Worm (Caenorhabditis elegans) whole organism, L2 larva: ENCODE measurements around the gene flp-14.

Source experiments
- F13H6.1 ChIP-seq: sonication (generic microtip); optimal IDR thresholded peaks from 2 replicates; lab custom pipeline; 2016; ENCODE audit warnings: missing genetic modification characterization, missing compliant biosample characterization
- R02D3.7 ChIP-seq: fragments of 150-350 bp; optimal IDR thresholded peaks from 2 replicates; lab custom pipeline; 2014; ENCODE audit warnings: missing biosample characterization, missing genetic modification characterization
- Y55F3AM.14 ChIP-seq: fragments of 200-800 bp; sonication (Bioruptor generic); optimal IDR thresholded peaks from 2 replicates; lab custom pipeline; 2018; ENCODE audit warnings: mild to moderate bottlenecking, missing genetic modification characterization, missing compliant biosample characterization
- ZK546.5 ChIP-seq: sonication (generic microtip); optimal IDR thresholded peaks from 2 replicates; lab custom pipeline; 2017; ENCODE audit warnings: missing biosample characterization, missing genetic modification characterization
- alr-1 ChIP-seq: fragments of 150-350 bp; optimal IDR thresholded peaks from 2 replicates; lab custom pipeline; 2014; ENCODE audit warnings: missing biosample characterization, missing genetic modification characterization
- aly-2 ChIP-seq: fragments of 150-350 bp; optimal IDR thresholded peaks from 2 replicates; lab custom pipeline; 2014; ENCODE audit warnings: missing biosample characterization, missing genetic modification characterization
- blmp-1 ChIP-seq: sonication (generic microtip); optimal IDR thresholded peaks from 2 replicates; lab custom pipeline; 2017; ENCODE audit warnings: missing genetic modification characterization, mild to moderate bottlenecking, missing compliant biosample characterization, antibody characterized with exemption, moderate library complexity; ENCODE audit not compliant: insufficient read depth
- ceh-16 ChIP-seq: fragments of 150-350 bp; optimal IDR thresholded peaks from 2 replicates; lab custom pipeline; 2014; ENCODE audit warnings: missing biosample characterization, missing genetic modification characterization
- egl-27 ChIP-seq: sonication (generic microtip); optimal IDR thresholded peaks from 3 replicates; lab custom pipeline; 2017; ENCODE audit warnings: missing biosample characterization, missing genetic modification reagents, missing genetic modification characterization
- fos-1 ChIP-seq: fragments of 150-350 bp; optimal IDR thresholded peaks from 2 replicates; lab custom pipeline; 2014; ENCODE audit warnings: missing biosample characterization, missing genetic modification characterization
- gmeb-1 ChIP-seq: fragments of 150-350 bp; optimal IDR thresholded peaks from 2 replicates; lab custom pipeline; 2014; ENCODE audit warnings: missing biosample characterization, missing genetic modification characterization
- lsy-2 ChIP-seq, 2 experiments: fragments of 150-350 bp in 1 of 2; sonication (generic microtip) in 1 of 2; optimal IDR thresholded peaks; 2 replicates each; lab custom pipeline; 2014 to 2017; ENCODE audit warnings: missing biosample characterization in 2 of 2, missing genetic modification characterization in 2 of 2
- mbf-1 ChIP-seq: sonication (generic microtip); optimal IDR thresholded peaks from 2 replicates; lab custom pipeline; 2017; ENCODE audit warnings: missing biosample characterization, missing genetic modification characterization
- mdl-1 ChIP-seq, 2 experiments: fragments of 150-350 bp in 1 of 2; sonication (generic microtip) in 1 of 2; optimal IDR thresholded peaks; 2 replicates each; lab custom pipeline; 2017; ENCODE audit warnings: missing biosample characterization in 2 of 2, missing genetic modification characterization in 2 of 2
- nhr-10 ChIP-seq: sonication (generic microtip); optimal IDR thresholded peaks from 2 replicates; lab custom pipeline; 2017; ENCODE audit warnings: missing biosample characterization, missing genetic modification characterization
- nhr-11 ChIP-seq: fragments of 150-350 bp; optimal IDR thresholded peaks from 2 replicates; lab custom pipeline; 2014; ENCODE audit warnings: missing biosample characterization, missing genetic modification characterization
- nhr-12 ChIP-seq: fragments of 150-350 bp; optimal IDR thresholded peaks from 2 replicates; lab custom pipeline; 2014; ENCODE audit warnings: missing biosample characterization, missing genetic modification characterization
- nhr-129 ChIP-seq: fragments of 150-350 bp; optimal IDR thresholded peaks from 2 replicates; lab custom pipeline; 2014; ENCODE audit warnings: missing biosample characterization, missing genetic modification characterization
- nhr-23 ChIP-seq: fragments of 150-350 bp; optimal IDR thresholded peaks from 2 replicates; lab custom pipeline; 2014; ENCODE audit warnings: missing biosample characterization, missing genetic modification reagents, missing genetic modification characterization
- nhr-237 ChIP-seq: fragments of 150-350 bp; optimal IDR thresholded peaks from 2 replicates; lab custom pipeline; 2014; ENCODE audit warnings: missing biosample characterization, missing genetic modification characterization
- nhr-25 ChIP-seq: fragments of 150-350 bp; sonication (generic microtip); optimal IDR thresholded peaks from 3 replicates; lab custom pipeline; 2014; ENCODE audit warnings: missing biosample characterization, missing genetic modification characterization
- nhr-77 ChIP-seq: fragments of 150-350 bp; optimal IDR thresholded peaks from 2 replicates; lab custom pipeline; 2014; ENCODE audit warnings: missing biosample characterization, missing genetic modification characterization
- peb-1 ChIP-seq: fragments of 150-350 bp; optimal IDR thresholded peaks from 2 replicates; lab custom pipeline; 2014; ENCODE audit warnings: missing biosample characterization, missing genetic modification characterization
- sem-4 ChIP-seq: fragments of 150-350 bp; optimal IDR thresholded peaks from 2 replicates; lab custom pipeline; 2014; ENCODE audit warnings: missing biosample characterization, missing genetic modification reagents, missing genetic modification characterization
- skn-1 ChIP-seq: sonication (generic microtip); optimal IDR thresholded peaks from 2 replicates; lab custom pipeline; 2017; ENCODE audit warnings: missing biosample characterization, missing genetic modification characterization
- sma-3 ChIP-seq: sonication (generic microtip); optimal IDR thresholded peaks from 2 replicates; lab custom pipeline; 2016; ENCODE audit warnings: missing genetic modification reagents, missing genetic modification characterization, missing compliant biosample characterization
- sma-9 ChIP-seq, 2 experiments: fragments of 150-350 bp in 1 of 2; sonication (generic microtip) in 1 of 2; optimal IDR thresholded peaks; 2 replicates each; lab custom pipeline; 2014 to 2016; ENCODE audit warnings: missing genetic modification characterization in 2 of 2, mild to moderate bottlenecking in 1 of 2, missing biosample characterization in 1 of 2, missing compliant biosample characterization in 1 of 2, missing genetic modification reagents in 1 of 2, moderate library complexity in 1 of 2
- unc-39 ChIP-seq: fragments of 150-350 bp; optimal IDR thresholded peaks from 2 replicates; lab custom pipeline; 2014; ENCODE audit warnings: missing biosample characterization, missing genetic modification characterization
- unc-62 ChIP-seq: fragments of 150-350 bp; optimal IDR thresholded peaks from 2 replicates; lab custom pipeline; 2014; ENCODE audit warnings: missing biosample characterization, missing genetic modification reagents, missing genetic modification characterization
- zag-1 ChIP-seq: fragments of 150-350 bp; optimal IDR thresholded peaks from 2 replicates; lab custom pipeline; 2014; ENCODE audit warnings: missing biosample characterization, missing genetic modification characterization
- ztf-1 ChIP-seq: fragments of 200-800 bp; sonication (Bioruptor generic); conservative IDR thresholded peaks from 2 replicates; pipeline ENCODE4 v1.3.6; 2022; ENCODE audit warnings: missing genetic modification characterization, missing compliant biosample characterization
- ztf-11 ChIP-seq: sonication (generic microtip); optimal IDR thresholded peaks from 2 replicates; lab custom pipeline; 2017; ENCODE audit warnings: missing biosample characterization, missing genetic modification characterization

flp-14 gene

DNA sequence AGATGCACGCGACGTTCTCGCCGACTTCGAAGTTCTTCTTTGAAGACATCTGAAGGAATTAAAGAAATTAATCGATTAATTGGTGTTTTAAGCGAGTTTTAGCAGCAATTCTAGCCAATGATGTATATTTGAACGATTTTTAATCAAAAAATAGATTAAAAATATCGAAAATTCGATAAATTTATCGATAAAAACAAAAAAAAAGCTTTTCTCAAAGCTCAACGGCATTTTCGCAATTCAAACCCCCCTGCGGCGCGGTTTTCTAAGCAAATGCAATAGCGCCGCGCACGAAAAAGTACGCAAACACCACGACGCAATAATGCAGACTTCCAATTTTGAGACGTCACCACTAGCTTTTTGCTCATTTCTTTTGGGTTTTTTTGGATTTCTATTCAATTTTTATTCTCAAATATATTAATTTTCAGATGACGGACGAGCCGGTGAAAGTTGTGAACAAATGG, 35.7 kb upstream of the flp-14 start, which contains the start of the genes mrg-1 and spcs-2 (continued):
- TF ChIP-seq gmeb-1 (tag; lab: Kevin White, UChicago) (peak; percentile 90), Y55F3AM.14 (GFP tag; lab: Kevin White, UChicago) (peak; percentile 35), nhr-23 (no peak), unc-39 (no peak), egl-27 (tag; lab: Kevin White, UChicago) (peak; percentile 62), ztf-1 (GFP tag; lab: Robert Waterston, UW) (no peak), nhr-77 (tag; lab: Kevin White, UChicago) (peak; percentile 23), peb-1 (no peak), aly-2 (tag; lab: Kevin White, UChicago) (no peak), sem-4 (tag; lab: Kevin White, UChicago) (peak; percentile 97), sma-3 (GFP tag; lab: Kevin White, UChicago) (peak; percentile 93), nhr-129 (tag; lab: Kevin White, UChicago) (peak; percentile 87), ztf-11 (tag; lab: Kevin White, UChicago) (peak; percentile 15), nhr-237 (tag; lab: Kevin White, UChicago) (peak; percentile 48)

DNA sequence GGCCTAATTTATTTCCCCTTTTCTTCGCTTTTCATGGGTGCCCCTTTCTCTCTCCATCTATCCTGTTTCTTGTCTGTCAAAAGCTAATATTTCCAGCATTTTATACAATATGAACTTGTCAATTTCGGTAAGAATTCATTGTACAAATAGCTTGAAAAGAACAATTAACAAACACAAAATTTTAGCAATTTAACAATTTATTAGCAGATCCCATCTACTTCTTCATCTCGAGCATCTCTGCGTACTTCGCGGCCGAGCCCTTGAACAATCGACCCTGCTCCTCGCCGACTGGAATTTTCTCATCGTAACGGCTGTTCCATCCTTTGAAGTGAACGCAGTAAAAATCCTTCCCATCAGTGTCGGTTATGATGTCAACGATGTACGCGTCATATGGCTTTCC, 34.7 kb upstream of the flp-14 start:
- TF ChIP-seq unc-62 (no peak), ZK546.5 (tag; lab: Kevin White, UChicago) (no peak), nhr-129 (tag; lab: Kevin White, UChicago) (no peak), nhr-10 (tag; lab: Kevin White, UChicago) (no peak), nhr-25 (tag; lab: Kevin White, UChicago) (no peak), gmeb-1 (tag; lab: Kevin White, UChicago) (no peak), aly-2 (tag; lab: Kevin White, UChicago) (no peak), nhr-11 (no peak), sma-9 (GFP tag; optimal IDR thresholded peaks at IDR 0.05; lab: Kevin White, UChicago) (no peak), sma-9 (tag; optimal IDR thresholded peaks at IDR 0.05; lab: Kevin White, UChicago) (no peak)
- TF ChIP-seq, all 48 proteins: peak for 0

DNA sequence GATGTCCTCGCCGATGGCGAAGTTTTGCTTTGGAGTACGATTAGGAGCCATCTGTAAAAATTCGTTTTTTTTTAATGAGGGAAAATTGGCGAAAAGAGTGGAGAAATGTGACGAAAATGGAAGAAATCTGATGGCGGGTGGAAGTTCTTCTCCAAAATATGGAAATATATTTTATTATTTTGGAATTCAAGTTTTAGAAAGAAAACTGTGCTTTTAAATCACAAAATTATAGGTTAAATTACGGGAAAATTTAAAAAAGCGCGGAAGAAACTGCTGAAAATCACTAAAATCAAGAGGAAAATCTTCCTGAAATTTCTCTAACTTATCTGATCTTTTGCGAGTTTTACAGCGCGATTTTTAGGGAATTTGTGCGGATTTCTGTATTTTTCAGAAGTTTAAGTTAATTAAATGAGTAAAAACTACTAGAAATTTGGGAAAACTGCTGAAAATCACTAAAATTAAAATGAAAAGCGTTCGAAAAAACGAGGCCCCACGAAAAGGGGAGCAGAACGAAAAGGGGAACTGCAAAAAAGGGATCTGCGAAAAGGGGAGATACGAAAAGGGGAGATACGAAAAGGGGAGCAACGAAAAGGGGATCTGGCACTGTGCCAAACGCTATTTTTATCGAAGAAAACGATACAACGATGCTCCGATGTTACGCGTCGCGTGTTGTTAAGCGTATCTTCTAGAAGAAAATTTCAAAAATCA, 32.6 kb upstream of the flp-14 start, which contains the start of the genes cec-7 and enu-3.5:
TSS of gene cec-7 (minus strand) at position 51 of the 708 bp plus-strand sequence.
TSS of gene enu-3.5 (plus strand) at position 670 of the 708 bp plus-strand sequence.
- TF ChIP-seq sem-4 (tag; lab: Kevin White, UChicago): no peak
- TF ChIP-seq aly-2 (tag; lab: Kevin White, UChicago): no peak
- no peak for TF ChIP-seq skn-1 (tag; lab: Kevin White, UChicago)
- TF ChIP-seq nhr-12 (tag; lab: Kevin White, UChicago): no peak
- TF ChIP-seq, all 48 proteins: peak for 0

DNA sequence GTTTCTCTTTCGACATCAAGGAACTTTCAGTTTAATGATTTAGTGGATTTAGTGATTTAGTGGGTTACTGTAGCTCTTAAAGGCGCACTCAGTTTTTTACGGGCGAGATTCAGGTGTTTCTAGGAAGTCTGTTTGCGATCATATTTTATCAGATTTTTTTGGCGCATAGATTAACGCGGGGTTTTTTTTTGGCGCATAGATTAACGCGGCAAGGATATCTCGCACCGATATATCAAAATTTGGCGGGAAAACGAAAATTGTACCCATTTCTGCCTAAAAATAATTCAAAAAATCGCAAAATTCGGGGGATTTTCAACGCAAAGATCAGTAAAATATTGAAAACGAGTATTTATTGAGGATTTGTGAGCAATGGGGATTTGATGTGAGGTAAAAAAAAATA, 29.6 kb upstream of the flp-14 start:
- no peak for TF ChIP-seq mdl-1 (tag; optimal IDR thresholded peaks at IDR 0.05; lab: Kevin White, UChicago)
- no peak for TF ChIP-seq sma-3 (GFP tag; lab: Kevin White, UChicago)
- no peak for TF ChIP-seq ceh-16
- TF ChIP-seq fos-1 (tag; lab: Kevin White, UChicago): no peak
- TF ChIP-seq nhr-25 (tag; lab: Kevin White, UChicago): no peak
- TF ChIP-seq blmp-1 (tag; lab: Kevin White, UChicago): no peak
- TF ChIP-seq lsy-2 (tag; optimal IDR thresholded peaks at IDR 0.05; lab: Kevin White, UChicago): no peak
- TF ChIP-seq peb-1: no peak
- no peak for TF ChIP-seq aly-2 (tag; lab: Kevin White, UChicago)
- TF ChIP-seq zag-1: no peak
- TF ChIP-seq nhr-11: no peak
- no peak for TF ChIP-seq ztf-1 (GFP tag; lab: Robert Waterston, UW)
- TF ChIP-seq R02D3.7 (tag; lab: Kevin White, UChicago): no peak

DNA sequence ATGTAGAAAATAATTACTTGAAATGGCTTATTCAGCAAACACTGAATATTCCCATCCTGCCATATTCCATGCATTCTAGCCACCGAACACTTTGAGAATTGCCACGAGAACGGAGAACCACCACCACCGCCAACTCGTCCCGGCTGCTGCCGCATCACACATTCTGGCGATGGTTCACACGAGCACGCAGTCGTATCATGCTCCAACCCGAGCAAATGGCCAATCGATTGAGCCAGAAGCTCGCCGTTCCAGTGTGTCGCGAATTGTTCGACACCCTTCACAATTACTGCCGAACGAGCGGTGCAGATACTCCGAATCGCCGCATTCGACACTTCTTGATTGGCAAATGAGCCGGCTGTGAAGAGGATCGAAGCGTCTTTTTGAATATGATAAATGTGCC, 25.2 kb upstream of the flp-14 start:
- TF ChIP-seq nhr-12 (tag; lab: Kevin White, UChicago): no peak

DNA sequence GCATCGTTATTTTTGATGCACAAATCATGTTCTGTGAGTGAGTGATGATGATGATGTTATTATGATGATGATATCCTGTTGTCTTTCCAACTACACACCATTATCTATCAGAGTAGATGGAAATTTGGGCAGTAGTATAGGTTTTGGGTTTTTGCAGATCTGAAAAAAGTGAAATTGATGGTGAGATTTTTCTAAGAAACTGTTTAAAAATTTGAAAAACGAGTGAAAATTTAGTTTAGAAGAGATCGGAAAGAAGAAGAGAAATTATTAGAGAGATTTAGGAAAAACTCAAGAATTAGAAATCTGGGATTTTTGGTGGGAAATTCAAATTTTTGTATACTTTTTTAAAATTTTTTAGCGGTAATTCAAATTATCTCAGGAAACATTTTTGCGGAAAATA, 18.7 kb upstream of the flp-14 start, which contains the start of the genes Y37D8A.29 and unc-71:
TSS of gene Y37D8A.29 (minus strand) at position 101 of the 400 bp plus-strand sequence.
TSS of gene unc-71 (minus strand) at position 159 of the 400 bp plus-strand sequence.
- TF ChIP-seq gmeb-1 (tag; lab: Kevin White, UChicago): no peak
- TF ChIP-seq mbf-1 (tag; lab: Kevin White, UChicago): no peak
- TF ChIP-seq alr-1 (tag; lab: Kevin White, UChicago): no peak
- TF ChIP-seq nhr-25 (tag; lab: Kevin White, UChicago): no peak
- no peak for TF ChIP-seq F13H6.1 (tag; lab: Kevin White, UChicago)
- TF ChIP-seq blmp-1 (tag; lab: Kevin White, UChicago): no peak
